Worm (Caenorhabditis elegans) whole organism, L2 larva: Measurements from ENCODE around the gene ttm-2.

ENCODE experiments used
- C34F6.9 ChIP-seq: fragments of 150-350 bp; optimal IDR thresholded peaks from 2 replicates; lab custom pipeline; 2014; ENCODE audit warnings: missing biosample characterization, missing genetic modification characterization
- R02D3.7 ChIP-seq: fragments of 150-350 bp; optimal IDR thresholded peaks from 2 replicates; lab custom pipeline; 2014; ENCODE audit warnings: missing biosample characterization, missing genetic modification characterization
- Y55F3AM.14 ChIP-seq: fragments of 200-800 bp; sonication (Bioruptor generic); optimal IDR thresholded peaks from 2 replicates; lab custom pipeline; 2018; ENCODE audit warnings: mild to moderate bottlenecking, missing genetic modification characterization, missing compliant biosample characterization
- ZK546.5 ChIP-seq: sonication (generic microtip); optimal IDR thresholded peaks from 2 replicates; lab custom pipeline; 2017; ENCODE audit warnings: missing biosample characterization, missing genetic modification characterization
- alr-1 ChIP-seq: fragments of 150-350 bp; optimal IDR thresholded peaks from 2 replicates; lab custom pipeline; 2014; ENCODE audit warnings: missing biosample characterization, missing genetic modification characterization
- aly-2 ChIP-seq: fragments of 150-350 bp; optimal IDR thresholded peaks from 2 replicates; lab custom pipeline; 2014; ENCODE audit warnings: missing biosample characterization, missing genetic modification characterization
- crh-2 ChIP-seq: sonication (generic microtip); optimal IDR thresholded peaks from 2 replicates; lab custom pipeline; 2017; ENCODE audit warnings: missing biosample characterization, missing genetic modification characterization
- dmd-4 ChIP-seq: sonication (generic microtip); optimal IDR thresholded peaks from 2 replicates; lab custom pipeline; 2017; ENCODE audit warnings: missing biosample characterization, missing genetic modification characterization
- elt-3 ChIP-seq: sonication (generic microtip); optimal IDR thresholded peaks from 2 replicates; lab custom pipeline; 2017; ENCODE audit warnings: missing biosample characterization, missing genetic modification characterization
- gmeb-1 ChIP-seq: fragments of 150-350 bp; optimal IDR thresholded peaks from 2 replicates; lab custom pipeline; 2014; ENCODE audit warnings: missing biosample characterization, missing genetic modification characterization
- lin-13 ChIP-seq: fragments of 150-350 bp; optimal IDR thresholded peaks from 2 replicates; lab custom pipeline; 2014; ENCODE audit warnings: missing biosample characterization, missing genetic modification reagents, missing genetic modification characterization
- lin-39 ChIP-seq: fragments of 150-350 bp; optimal IDR thresholded peaks from 2 replicates; lab custom pipeline; 2014; ENCODE audit warnings: missing biosample characterization, missing genetic modification reagents, missing genetic modification characterization
- lsy-2 ChIP-seq, 2 experiments: fragments of 150-350 bp in 1 of 2; sonication (generic microtip) in 1 of 2; optimal IDR thresholded peaks; 2 replicates each; lab custom pipeline; 2014 to 2017; ENCODE audit warnings: missing biosample characterization in 2 of 2, missing genetic modification characterization in 2 of 2
- mab-5 ChIP-seq: fragments of 150-350 bp; optimal IDR thresholded peaks from 2 replicates; lab custom pipeline; 2014; ENCODE audit warnings: missing biosample characterization, missing genetic modification characterization
- mbf-1 ChIP-seq: sonication (generic microtip); optimal IDR thresholded peaks from 2 replicates; lab custom pipeline; 2017; ENCODE audit warnings: missing biosample characterization, missing genetic modification characterization
- mdl-1 ChIP-seq, 2 experiments: fragments of 150-350 bp in 1 of 2; sonication (generic microtip) in 1 of 2; optimal IDR thresholded peaks; 2 replicates each; lab custom pipeline; 2017; ENCODE audit warnings: missing biosample characterization in 2 of 2, missing genetic modification characterization in 2 of 2
- nhr-10 ChIP-seq: sonication (generic microtip); optimal IDR thresholded peaks from 2 replicates; lab custom pipeline; 2017; ENCODE audit warnings: missing biosample characterization, missing genetic modification characterization
- nhr-11 ChIP-seq: fragments of 150-350 bp; optimal IDR thresholded peaks from 2 replicates; lab custom pipeline; 2014; ENCODE audit warnings: missing biosample characterization, missing genetic modification characterization
- nhr-12 ChIP-seq: fragments of 150-350 bp; optimal IDR thresholded peaks from 2 replicates; lab custom pipeline; 2014; ENCODE audit warnings: missing biosample characterization, missing genetic modification characterization
- nhr-129 ChIP-seq: fragments of 150-350 bp; optimal IDR thresholded peaks from 2 replicates; lab custom pipeline; 2014; ENCODE audit warnings: missing biosample characterization, missing genetic modification characterization
- nhr-23 ChIP-seq: fragments of 150-350 bp; optimal IDR thresholded peaks from 2 replicates; lab custom pipeline; 2014; ENCODE audit warnings: missing biosample characterization, missing genetic modification reagents, missing genetic modification characterization
- nhr-237 ChIP-seq: fragments of 150-350 bp; optimal IDR thresholded peaks from 2 replicates; lab custom pipeline; 2014; ENCODE audit warnings: missing biosample characterization, missing genetic modification characterization
- nhr-25 ChIP-seq: fragments of 150-350 bp; sonication (generic microtip); optimal IDR thresholded peaks from 3 replicates; lab custom pipeline; 2014; ENCODE audit warnings: missing biosample characterization, missing genetic modification characterization
- nhr-6 ChIP-seq: fragments of 150-350 bp; optimal IDR thresholded peaks from 2 replicates; lab custom pipeline; 2014; ENCODE audit warnings: missing biosample characterization, missing genetic modification characterization
- nhr-77 ChIP-seq: fragments of 150-350 bp; optimal IDR thresholded peaks from 2 replicates; lab custom pipeline; 2014; ENCODE audit warnings: missing biosample characterization, missing genetic modification characterization
- peb-1 ChIP-seq: fragments of 150-350 bp; optimal IDR thresholded peaks from 2 replicates; lab custom pipeline; 2014; ENCODE audit warnings: missing biosample characterization, missing genetic modification characterization
- skn-1 ChIP-seq: sonication (generic microtip); optimal IDR thresholded peaks from 2 replicates; lab custom pipeline; 2017; ENCODE audit warnings: missing biosample characterization, missing genetic modification characterization
- sma-3 ChIP-seq: sonication (generic microtip); optimal IDR thresholded peaks from 2 replicates; lab custom pipeline; 2016; ENCODE audit warnings: missing genetic modification reagents, missing genetic modification characterization, missing compliant biosample characterization
- sma-9 ChIP-seq, 2 experiments: fragments of 150-350 bp in 1 of 2; sonication (generic microtip) in 1 of 2; optimal IDR thresholded peaks; 2 replicates each; lab custom pipeline; 2014 to 2016; ENCODE audit warnings: missing genetic modification characterization in 2 of 2, mild to moderate bottlenecking in 1 of 2, missing biosample characterization in 1 of 2, missing compliant biosample characterization in 1 of 2, missing genetic modification reagents in 1 of 2, moderate library complexity in 1 of 2
- snpc-4 ChIP-seq: fragments of 150-350 bp; optimal IDR thresholded peaks from 2 replicates; lab custom pipeline; 2014; ENCODE audit warnings: missing biosample characterization, missing genetic modification characterization
- unc-39 ChIP-seq: fragments of 150-350 bp; optimal IDR thresholded peaks from 2 replicates; lab custom pipeline; 2014; ENCODE audit warnings: missing biosample characterization, missing genetic modification characterization
- unc-55 ChIP-seq: fragments of 150-350 bp; sonication (generic microtip); optimal IDR thresholded peaks from 3 replicates; lab custom pipeline; 2014; ENCODE audit warnings: missing biosample characterization, missing genetic modification reagents, missing genetic modification characterization
- unc-62 ChIP-seq: fragments of 150-350 bp; optimal IDR thresholded peaks from 2 replicates; lab custom pipeline; 2014; ENCODE audit warnings: missing biosample characterization, missing genetic modification reagents, missing genetic modification characterization
- zag-1 ChIP-seq: fragments of 150-350 bp; optimal IDR thresholded peaks from 2 replicates; lab custom pipeline; 2014; ENCODE audit warnings: missing biosample characterization, missing genetic modification characterization
- ztf-1 ChIP-seq: fragments of 200-800 bp; sonication (Bioruptor generic); conservative IDR thresholded peaks from 2 replicates; pipeline ENCODE4 v1.3.6; 2022; ENCODE audit warnings: missing genetic modification characterization, missing compliant biosample characterization
- ztf-11 ChIP-seq: sonication (generic microtip); optimal IDR thresholded peaks from 2 replicates; lab custom pipeline; 2017; ENCODE audit warnings: missing biosample characterization, missing genetic modification characterization

The ttm-2 gene

ce11 chrII:4791272-4791671, 25.1 kb upstream of the ttm-2 start, which contains the start of gene F26G1.1 (continued):
- TF ChIP-seq skn-1 (tag; lab: Kevin White, UChicago) (no peak), nhr-11 (tag; lab: Kevin White, UChicago) (no peak), ZK546.5 (no peak), nhr-6 (tag; lab: Kevin White, UChicago) (no peak), unc-62 (GFP tag; lab: Kevin White, UChicago) (no peak), zag-1 (tag; lab: Kevin White, UChicago) (no peak), lin-13 (peak; percentile 15), C34F6.9 (tag; lab: Kevin White, UChicago) (peak; percentile 55), Y55F3AM.14 (GFP tag; lab: Kevin White, UChicago) (no peak), dmd-4 (no peak), elt-3 (tag; lab: Kevin White, UChicago) (no peak), unc-55 (GFP tag; lab: Kevin White, UChicago) (no peak), ztf-1 (no peak), nhr-77 (no peak), nhr-237 (tag; lab: Kevin White, UChicago) (no peak), R02D3.7 (no peak), unc-39 (no peak), crh-2 (tag; lab: Kevin White, UChicago) (peak; percentile 26), ztf-11 (tag; lab: Kevin White, UChicago) (no peak), sma-9 (GFP tag; optimal IDR thresholded peaks at IDR 0.05; lab: Kevin White, UChicago) (peak; percentile 76), sma-9 (tag; optimal IDR thresholded peaks at IDR 0.05; lab: Kevin White, UChicago) (no peak), aly-2 (tag; lab: Kevin White, UChicago) (no peak), alr-1 (tag; lab: Kevin White, UChicago) (no peak)

- TF ChIP-seq nhr-10 (tag; lab: Kevin White, UChicago) (no peak), nhr-12 (tag; lab: Kevin White, UChicago) (no peak), mbf-1 (tag; lab: Kevin White, UChicago) (no peak), zag-1 (tag; lab: Kevin White, UChicago) (no peak), peb-1 (no peak), ztf-1 (no peak)
Measured at ce11 chrII:4790687-4791086, 24.5 kb upstream of the ttm-2 start.

ce11 chrII:4789835-4790343, 23.7 kb upstream of the ttm-2 start, which contains the start of gene F26G1.15:
Gene F26G1.15 (plus strand): TSS chrII:4790293.
- TF ChIP-seq snpc-4 (tag; lab: Kevin White, UChicago) (no peak), nhr-237 (tag; lab: Kevin White, UChicago) (no peak), mab-5 (tag; lab: Kevin White, UChicago) (no peak), peb-1 (no peak), nhr-25 (tag; lab: Kevin White, UChicago) (no peak), mdl-1 (tag; optimal IDR thresholded peaks at IDR 0.05; lab: Kevin White, UChicago) (no peak), nhr-6 (tag; lab: Kevin White, UChicago) (no peak), nhr-12 (tag; lab: Kevin White, UChicago) (no peak)

DNA sequence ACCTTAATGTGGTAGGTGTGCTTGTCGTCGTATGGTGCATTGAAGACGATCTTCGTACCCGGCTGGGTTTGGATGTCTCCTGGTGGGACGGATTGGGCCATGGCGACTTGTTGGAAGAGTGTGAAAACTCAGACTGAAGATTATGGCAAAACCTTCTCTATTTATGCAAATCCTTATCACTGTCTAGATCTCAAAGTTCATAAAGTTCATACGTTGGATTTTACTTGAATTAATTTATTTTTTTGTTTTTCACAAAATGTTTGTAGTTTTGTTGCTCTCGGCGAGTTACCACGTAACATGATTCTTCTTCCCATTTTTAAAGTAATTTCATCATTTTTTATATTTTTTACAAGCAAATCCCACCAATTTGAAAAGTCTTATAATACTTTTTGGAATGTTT, 20.0 kb upstream of the ttm-2 start, which contains the start of gene msp-3:
Gene msp-3 (minus strand): TSS at position 101 of the 400 bp plus-strand sequence.
- TF ChIP-seq aly-2 (tag; lab: Kevin White, UChicago) (no peak), lsy-2 (tag; optimal IDR thresholded peaks at IDR 0.05; lab: Kevin White, UChicago) (no peak), elt-3 (tag; lab: Kevin White, UChicago) (no peak), dmd-4 (no peak), nhr-6 (tag; lab: Kevin White, UChicago) (no peak), lin-39 (tag; lab: Kevin White, UChicago) (no peak)

DNA sequence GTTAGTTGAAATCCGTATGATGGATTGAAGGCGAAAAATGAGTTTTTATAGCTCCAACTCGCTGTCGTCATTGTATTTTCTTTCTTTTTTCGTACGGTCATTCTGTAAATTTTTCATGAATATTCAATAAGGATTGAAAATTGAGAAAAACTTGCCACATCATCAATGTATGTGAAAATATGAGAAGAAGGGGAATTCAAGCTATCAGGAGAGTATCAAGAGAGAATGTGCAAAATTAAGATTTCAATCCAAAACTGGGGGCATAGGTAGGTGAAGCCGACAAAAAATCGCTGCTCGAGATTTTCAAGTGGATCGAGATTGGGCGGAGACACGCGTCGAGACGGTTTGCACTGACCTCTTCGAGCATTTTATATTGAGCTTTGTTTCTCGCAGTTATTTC, 18.3 kb upstream of the ttm-2 start, which contains the start of gene nep-12:
Gene nep-12 (minus strand): TSS at position 101 of the 400 bp plus-strand sequence.
- TF ChIP-seq nhr-11 (tag; lab: Kevin White, UChicago) (no peak), sma-3 (GFP tag; lab: Kevin White, UChicago) (no peak), nhr-129 (tag; lab: Kevin White, UChicago) (no peak), crh-2 (tag; lab: Kevin White, UChicago) (no peak), sma-9 (GFP tag; optimal IDR thresholded peaks at IDR 0.05; lab: Kevin White, UChicago) (no peak), sma-9 (tag; optimal IDR thresholded peaks at IDR 0.05; lab: Kevin White, UChicago) (no peak), nhr-23 (tag; lab: Kevin White, UChicago) (no peak), gmeb-1 (no peak)
- TF ChIP-seq, all 48 proteins: peak for 0
